Fruit fly (Drosophila melanogaster): Measurements from ENCODE around the gene CG8191.

CG8191 gene

DNA sequence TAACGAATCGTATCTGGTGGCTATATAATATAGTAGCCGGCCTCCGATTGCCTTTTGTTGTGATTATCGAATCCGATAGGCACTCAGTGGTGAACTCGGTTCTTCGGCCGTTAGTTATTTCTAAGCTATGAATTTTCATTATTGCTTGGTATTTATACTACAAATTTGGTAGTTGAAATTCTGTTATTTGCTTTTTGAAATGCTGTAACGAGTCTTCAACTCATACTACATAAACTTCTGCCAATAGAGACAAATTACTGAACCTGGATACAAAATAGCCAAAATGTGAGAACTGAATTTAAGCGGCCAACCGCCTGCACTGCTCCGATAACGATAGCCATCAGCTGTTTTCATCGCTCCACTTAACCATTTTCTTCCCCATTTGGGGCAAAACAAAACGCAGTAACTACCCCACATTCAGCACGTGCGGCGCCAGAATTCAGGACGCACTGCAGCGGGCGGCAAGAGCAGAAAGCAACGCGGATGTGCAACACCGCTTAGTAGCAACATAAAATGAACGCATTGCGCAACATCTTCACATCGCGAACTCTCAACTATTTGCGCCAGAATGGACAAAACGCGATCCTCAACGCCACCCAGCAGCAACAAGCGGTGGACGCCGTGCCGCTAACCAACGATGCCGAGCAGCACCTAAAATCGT lies 7.0 kb downstream of the CG8191 start, which contains the start of the genes CG11679 and CG8206 (continued):
- no peak for TF ChIP-seq Lpt (GFP tag; optimal IDR thresholded peaks at IDR 0.05)
- TF ChIP-seq CG6792 (GFP tag; optimal IDR thresholded peaks at IDR 0.05): peak; percentile 5
- TF ChIP-seq fd59A (GFP tag; optimal IDR thresholded peaks at IDR 0.05): no peak
- TF ChIP-seq CG8632 (GFP tag; optimal IDR thresholded peaks at IDR 0.05): no peak
- peak; percentile 48 for TF ChIP-seq OdsH (GFP tag; optimal IDR thresholded peaks at IDR 0.05)
- no peak for TF ChIP-seq CG11762 (GFP tag; optimal IDR thresholded peaks at IDR 0.05; ENCODE audit: insufficient read depth)
- TF ChIP-seq Smox (GFP tag; optimal IDR thresholded peaks at IDR 0.05): peak; percentile 16
- no peak for TF ChIP-seq CG34406 (GFP tag; optimal IDR thresholded peaks at IDR 0.05)
- no peak for TF ChIP-seq CG16779 (tag; optimal IDR thresholded peaks at IDR 0.05)
- peak; percentile 39 for TF ChIP-seq Ets21C (GFP tag; optimal IDR thresholded peaks at IDR 0.05)
- no peak for TF ChIP-seq CG11902 (GFP tag; optimal IDR thresholded peaks at IDR 0.05)
- TF ChIP-seq Eip78C (GFP tag): peak; percentile 79
- TF ChIP-seq CG32006 (GFP tag; optimal IDR thresholded peaks at IDR 0.05): peak; percentile 39
- no peak for TF ChIP-seq spab (GFP tag; optimal IDR thresholded peaks at IDR 0.05)
- TF ChIP-seq Met (GFP tag; optimal IDR thresholded peaks at IDR 0.05): peak; percentile 36
- TF ChIP-seq eg (GFP tag; IDR thresholded peaks at IDR 0.05): peak; percentile 34; the same call in 1 of the 3 replicates
- no peak for TF ChIP-seq CG6276 (GFP tag; optimal IDR thresholded peaks at IDR 0.05)
- TF ChIP-seq CG1621 (tag; optimal IDR thresholded peaks at IDR 0.05): no peak
- TF ChIP-seq net (GFP tag; optimal IDR thresholded peaks at IDR 0.05): no peak
- peak; percentile 43 for TF ChIP-seq Hr4 (GFP tag; optimal IDR thresholded peaks at IDR 0.05)
- peak; percentile 26 for TF ChIP-seq CG10631 (GFP tag; optimal IDR thresholded peaks at IDR 0.05)

DNA sequence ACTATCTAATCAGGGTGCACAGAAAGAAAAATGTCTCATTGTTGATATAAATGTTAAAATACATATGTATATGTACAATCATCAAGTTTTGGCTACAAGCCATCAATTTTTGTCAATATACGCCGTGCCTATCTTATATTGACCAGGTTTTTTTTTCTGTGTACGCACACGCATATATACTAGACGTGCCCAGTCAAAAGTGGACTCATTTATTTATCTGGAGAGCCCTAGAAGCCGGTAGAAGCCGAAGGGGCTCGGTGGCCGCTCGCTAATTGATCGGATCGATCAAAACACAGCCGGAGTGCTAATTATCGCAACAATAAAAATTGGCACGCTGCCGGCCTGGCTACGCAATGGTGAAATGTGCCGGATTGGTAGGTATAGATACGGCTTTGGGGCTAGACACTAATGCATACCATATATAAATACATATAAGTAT lies 8.3 kb downstream of the CG8191 start:
- TF ChIP-seq spab (GFP tag; optimal IDR thresholded peaks at IDR 0.05): no peak
- TF ChIP-seq net (GFP tag; optimal IDR thresholded peaks at IDR 0.05): no peak
- no peak for TF ChIP-seq ss (GFP tag; optimal IDR thresholded peaks at IDR 0.05)
- peak; percentile 85 for TF ChIP-seq vri (GFP tag; optimal IDR thresholded peaks at IDR 0.05)
- TF ChIP-seq Lpt (GFP tag; optimal IDR thresholded peaks at IDR 0.05): peak; percentile 18
- TF ChIP-seq Hr4 (GFP tag; optimal IDR thresholded peaks at IDR 0.05): peak; percentile 50
- TF ChIP-seq pdm3 (GFP tag; optimal IDR thresholded peaks at IDR 0.05): peak; percentile 62
- TF ChIP-seq achi (GFP tag; optimal IDR thresholded peaks at IDR 0.05): peak; percentile 40
- TF ChIP-seq CG34406 (GFP tag; optimal IDR thresholded peaks at IDR 0.05): peak; percentile 36
- peak; percentile 67 for TF ChIP-seq lz (GFP tag; optimal IDR thresholded peaks at IDR 0.05)
- peak; percentile 25 for TF ChIP-seq CG10631 (GFP tag; optimal IDR thresholded peaks at IDR 0.05)
- TF ChIP-seq topi (GFP tag; optimal IDR thresholded peaks at IDR 0.05): peak; percentile 69
- TF ChIP-seq Eip93F (GFP tag; optimal IDR thresholded peaks at IDR 0.05): peak; percentile 46
- TF ChIP-seq CG7368 (GFP tag; optimal IDR thresholded peaks at IDR 0.05): no peak
- TF ChIP-seq CG15336 (GFP tag; IDR thresholded peaks at IDR 0.05): peak; percentile 57
- TF ChIP-seq Smox (GFP tag; optimal IDR thresholded peaks at IDR 0.05): peak; percentile 60
- peak; percentile 66 for TF ChIP-seq Met (GFP tag; optimal IDR thresholded peaks at IDR 0.05)
- TF ChIP-seq CG6854 (GFP tag; optimal IDR thresholded peaks at IDR 0.05): no peak
- TF ChIP-seq esn (GFP tag; optimal IDR thresholded peaks at IDR 0.05): peak; percentile 71
- TF ChIP-seq dsx (GFP tag; optimal IDR thresholded peaks at IDR 0.05; ENCODE audit: poor library complexity, severe bottlenecking): peak; percentile 4
- TF ChIP-seq fd85E (GFP tag; optimal IDR thresholded peaks at IDR 0.05): no peak
- peak; percentile 46 for TF ChIP-seq OdsH (GFP tag; optimal IDR thresholded peaks at IDR 0.05)
- no peak for TF ChIP-seq CG10669 (GFP tag; optimal IDR thresholded peaks at IDR 0.05)
- no peak for TF ChIP-seq CG6276 (GFP tag; optimal IDR thresholded peaks at IDR 0.05)
- TF ChIP-seq Hr39 (GFP tag; optimal IDR thresholded peaks at IDR 0.05): peak; percentile 60
- peak; percentile 36 for TF ChIP-seq Eip75B (GFP tag; optimal IDR thresholded peaks at IDR 0.05)
- no peak for TF ChIP-seq Hr38 (GFP tag; optimal IDR thresholded peaks at IDR 0.05)
- peak; percentile 53 for TF ChIP-seq CG32006 (GFP tag; optimal IDR thresholded peaks at IDR 0.05)
- TF ChIP-seq CG11902 (GFP tag; optimal IDR thresholded peaks at IDR 0.05): peak; percentile 23
- peak; percentile 63 for TF ChIP-seq Sox14 (GFP tag; optimal IDR thresholded peaks at IDR 0.05)
- no peak for TF ChIP-seq CG16779 (tag; optimal IDR thresholded peaks at IDR 0.05)
- TF ChIP-seq salr (GFP tag; optimal IDR thresholded peaks at IDR 0.05): no peak
- no peak for TF ChIP-seq CG4318 (GFP tag; optimal IDR thresholded peaks at IDR 0.05)
- TF ChIP-seq Ets96B (tag; optimal IDR thresholded peaks at IDR 0.05): peak; percentile 39
- TF ChIP-seq CG8319 (GFP tag; optimal IDR thresholded peaks at IDR 0.05): no peak
- peak; percentile 52; the same call in 1 of the 2 replicates for TF ChIP-seq Gug (GFP tag; IDR thresholded peaks at IDR 0.05)
- TF ChIP-seq Ets21C (GFP tag; optimal IDR thresholded peaks at IDR 0.05): peak; percentile 52
- peak; percentile 50 for TF ChIP-seq acj6 (GFP tag; optimal IDR thresholded peaks at IDR 0.05)
- peak; percentile 48 for TF ChIP-seq CG31627 (GFP tag; optimal IDR thresholded peaks at IDR 0.05)
- peak; percentile 10 for TF ChIP-seq CG3032 (tag; optimal IDR thresholded peaks at IDR 0.05)
- peak; percentile 83 for TF ChIP-seq Eip78C (GFP tag)

All from whole organism, prepupa.